Worm (Caenorhabditis elegans): ENCODE results near the gene gpa-11.

The gpa-11 gene

DNA sequence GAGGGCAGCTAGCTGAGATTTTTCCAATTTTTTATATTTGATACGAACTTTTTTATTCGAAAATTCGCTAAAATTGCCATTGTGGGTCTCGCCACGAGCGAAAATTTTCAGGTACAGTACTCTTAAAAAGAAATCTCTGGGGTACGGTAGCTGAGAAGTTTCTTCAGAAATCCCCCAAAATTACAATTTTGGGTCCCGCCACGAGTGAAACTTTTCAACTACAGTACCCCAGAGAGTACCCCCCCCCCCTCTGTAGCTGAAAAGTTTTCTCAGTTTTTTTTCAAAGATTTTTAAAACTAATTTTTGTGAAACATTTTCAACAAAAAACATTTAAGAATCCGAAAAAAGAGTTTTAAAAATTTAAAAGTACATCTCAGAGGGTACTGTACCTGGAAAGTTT is 2.0 kb upstream of the gpa-11 start:
- no peak for TF ChIP-seq nhr-76 (tag; optimal IDR thresholded peaks at IDR 0.05)
- TF ChIP-seq pha-4 (tag; optimal IDR thresholded peaks at IDR 0.05) = no peak
- TF ChIP-seq zag-1 (tag; optimal IDR thresholded peaks at IDR 0.05) = no peak
- no peak for TF ChIP-seq skn-1 (tag; optimal IDR thresholded peaks at IDR 0.05)
- no peak for TF ChIP-seq elt-1 (tag; optimal IDR thresholded peaks at IDR 0.05)
- no peak for TF ChIP-seq hmg-11 (tag; optimal IDR thresholded peaks at IDR 0.05)
- TF ChIP-seq elt-3 (tag; optimal IDR thresholded peaks at IDR 0.05) = no peak
- TF ChIP-seq sea-2 (GFP tag; optimal IDR thresholded peaks at IDR 0.05) = no peak
- no peak for TF ChIP-seq fkh-2 (tag; optimal IDR thresholded peaks at IDR 0.05)
- TF ChIP-seq aly-2 (tag; optimal IDR thresholded peaks at IDR 0.05) = no peak
- no peak for TF ChIP-seq tbx-2 (tag; optimal IDR thresholded peaks at IDR 0.05)
- no peak for TF ChIP-seq elt-2 (tag; optimal IDR thresholded peaks at IDR 0.05)
- TF ChIP-seq fkh-10 (GFP tag; optimal IDR thresholded peaks at IDR 0.05) = no peak
- no peak for TF ChIP-seq nhr-28 (tag; optimal IDR thresholded peaks at IDR 0.05)
- no peak for TF ChIP-seq mml-1 (tag; optimal IDR thresholded peaks at IDR 0.05)
- TF ChIP-seq jun-1 (tag; optimal IDR thresholded peaks at IDR 0.05) = no peak

DNA sequence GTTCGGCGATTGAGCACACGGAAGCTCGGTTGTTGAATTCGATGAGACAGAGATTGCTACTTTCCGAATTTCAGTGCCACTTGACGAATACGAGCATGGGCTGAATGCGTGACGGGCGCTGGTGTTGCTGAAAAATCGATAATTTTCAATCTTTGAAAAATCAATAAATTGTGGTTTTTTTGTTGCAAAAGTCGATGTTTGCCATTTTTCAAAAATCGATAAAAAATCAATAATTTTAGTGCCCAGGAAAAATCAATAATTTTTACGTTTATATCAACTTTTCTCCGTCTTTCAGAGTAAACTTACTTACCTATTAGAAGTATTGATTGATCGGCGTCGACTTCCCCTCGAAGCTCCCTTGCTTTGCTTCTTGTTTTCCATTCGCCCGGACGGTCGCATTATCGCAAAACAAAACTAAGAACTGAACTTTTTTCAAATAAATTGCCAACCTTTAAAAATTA is 9.6 kb downstream of the gpa-11 start, which contains the start of gene C16A11.7:
Gene C16A11.7, minus strand, starts transcription at position 411 of the 461 bp plus-strand sequence.
- TF ChIP-seq skn-1 (tag; optimal IDR thresholded peaks at IDR 0.05) = no peak
- TF ChIP-seq ceh-28 (tag; optimal IDR thresholded peaks at IDR 0.05) = peak; percentile 93

DNA sequence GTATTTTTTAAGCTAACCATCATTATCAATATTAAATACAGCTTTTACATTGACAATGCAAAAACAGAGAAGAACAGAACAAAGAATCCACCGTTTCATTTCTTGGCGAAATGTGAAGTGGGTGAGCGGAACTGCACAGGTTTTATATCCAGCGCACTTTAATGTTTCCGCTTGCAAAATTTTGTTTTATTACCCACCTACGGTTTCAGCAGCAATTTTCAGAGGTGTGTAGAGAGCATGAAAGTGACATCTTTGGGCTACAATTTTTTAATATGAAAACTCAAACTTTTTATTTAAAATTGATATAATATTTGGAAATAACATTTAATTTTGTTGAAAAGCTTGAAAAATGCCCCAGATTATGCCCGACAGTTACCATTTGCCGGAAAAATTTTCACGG is 11.7 kb downstream of the gpa-11 start, which contains the start of gene clec-135:
Gene clec-135, minus strand, starts transcription at position 101 of the 400 bp plus-strand sequence.
- TF ChIP-seq ama-1 (optimal IDR thresholded peaks at IDR 0.05) (no peak), elt-2 (tag; optimal IDR thresholded peaks at IDR 0.05) (no peak), aly-2 (tag; optimal IDR thresholded peaks at IDR 0.05) (no peak), ceh-28 (tag; optimal IDR thresholded peaks at IDR 0.05) (no peak), unc-62 (GFP tag; optimal IDR thresholded peaks at IDR 0.05) (no peak), ceh-16 (tag; optimal IDR thresholded peaks at IDR 0.05) (no peak), ZK546.5 (tag; optimal IDR thresholded peaks at IDR 0.05) (no peak)

DNA sequence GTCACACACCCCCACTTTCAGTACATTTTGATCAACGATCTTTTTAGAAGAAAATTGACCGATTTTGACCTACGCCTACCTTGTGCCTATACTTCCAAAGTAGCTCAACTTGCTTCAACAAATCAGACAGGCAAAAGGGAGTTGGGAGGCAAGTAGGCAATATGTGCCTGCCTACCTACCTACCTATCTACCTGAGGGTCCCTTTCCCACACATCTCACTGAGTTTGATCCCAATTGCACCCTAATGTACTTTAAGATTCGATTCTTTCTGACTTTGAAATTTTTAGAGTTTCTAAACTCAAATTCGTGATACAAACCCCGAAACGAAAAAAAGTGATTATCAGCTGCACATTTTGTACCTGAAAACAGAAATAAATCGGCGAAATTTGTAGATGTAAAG is 20.7 kb downstream of the gpa-11 start:
- no peak for TF ChIP-seq ceh-9 (tag; optimal IDR thresholded peaks at IDR 0.05)
- TF ChIP-seq nhr-43 (tag; optimal IDR thresholded peaks at IDR 0.05; ENCODE audit: poor library complexity, severe bottlenecking) = no peak
- no peak for TF ChIP-seq pha-4 (tag; optimal IDR thresholded peaks at IDR 0.05)
- TF ChIP-seq eor-1 (tag; optimal IDR thresholded peaks at IDR 0.05) = no peak
- TF ChIP-seq nhr-12 (tag; optimal IDR thresholded peaks at IDR 0.05) = no peak
- no peak for TF ChIP-seq unc-62 (GFP tag; optimal IDR thresholded peaks at IDR 0.05)
- TF ChIP-seq skn-1 (tag; optimal IDR thresholded peaks at IDR 0.05) = no peak
- no peak for TF ChIP-seq pqm-1 (tag; optimal IDR thresholded peaks at IDR 0.05)
- TF ChIP-seq R02D3.7 (tag; optimal IDR thresholded peaks at IDR 0.05) = no peak
- no peak for TF ChIP-seq elt-1 (tag; optimal IDR thresholded peaks at IDR 0.05)
- no peak for TF ChIP-seq lin-15B (tag; optimal IDR thresholded peaks at IDR 0.05)
- TF ChIP-seq ztf-11 (tag; optimal IDR thresholded peaks at IDR 0.05) = no peak
- no peak for TF ChIP-seq lin-39 (tag; optimal IDR thresholded peaks at IDR 0.05)
- no peak for TF ChIP-seq ceh-16 (tag; optimal IDR thresholded peaks at IDR 0.05)

DNA sequence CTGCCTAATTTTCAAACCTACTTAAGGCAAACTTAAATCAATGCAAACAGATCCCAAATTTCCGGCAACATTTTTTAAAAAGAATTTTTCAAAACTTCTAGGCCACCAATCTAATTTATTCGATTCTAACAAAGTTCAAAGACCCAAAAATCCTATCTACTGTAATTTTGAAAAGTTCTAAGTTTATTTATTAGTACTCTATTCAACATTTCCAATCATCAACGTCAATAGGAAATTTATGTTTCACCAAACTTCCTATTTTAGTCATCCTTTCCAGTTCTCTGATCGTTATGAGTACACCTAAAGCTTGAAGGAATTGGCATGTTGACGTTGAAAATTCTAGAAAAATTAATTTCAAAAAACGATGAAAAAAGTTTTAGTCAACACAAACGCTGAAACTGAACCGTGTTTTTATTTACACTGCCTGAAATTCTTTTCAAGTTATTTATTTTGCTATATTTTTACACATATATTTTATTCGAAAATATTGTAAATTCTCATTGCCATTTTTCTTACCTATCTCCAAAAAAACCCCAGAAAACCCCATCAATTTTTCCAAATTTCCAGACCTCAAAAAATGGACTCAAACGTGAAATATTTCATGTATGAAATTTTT is 28.7 kb downstream of the gpa-11 start, which contains the start of gene npr-42:
Gene npr-42, plus strand, starts transcription at position 566 of the 616 bp plus-strand sequence.
- TF ChIP-seq ztf-4 (tag; optimal IDR thresholded peaks at IDR 0.05) (no peak), elt-1 (tag; optimal IDR thresholded peaks at IDR 0.05) (no peak), mdl-1 (tag; optimal IDR thresholded peaks at IDR 0.05) (no peak), R02D3.7 (tag; optimal IDR thresholded peaks at IDR 0.05) (no peak), pha-4 (tag; optimal IDR thresholded peaks at IDR 0.05) (no peak), lsy-12 (tag; optimal IDR thresholded peaks at IDR 0.05) (no peak), jun-1 (tag; optimal IDR thresholded peaks at IDR 0.05) (no peak), ceh-9 (tag; optimal IDR thresholded peaks at IDR 0.05) (no peak)

Measured in whole organism, L3 larva.